Fruit fly (Drosophila melanogaster) S2 (cell line): ENCODE results near the gene Gart.

Experiments used
- CG8478 ChIP-seq: fragments of >200 bp; optimal IDR thresholded peaks from 2 replicates; lab custom pipeline; 2018
- CTCF ChIP-seq, 2 experiments: fragments of >200 bp; optimal IDR thresholded peaks; 2 replicates each; lab custom pipeline; 2018

DNA sequence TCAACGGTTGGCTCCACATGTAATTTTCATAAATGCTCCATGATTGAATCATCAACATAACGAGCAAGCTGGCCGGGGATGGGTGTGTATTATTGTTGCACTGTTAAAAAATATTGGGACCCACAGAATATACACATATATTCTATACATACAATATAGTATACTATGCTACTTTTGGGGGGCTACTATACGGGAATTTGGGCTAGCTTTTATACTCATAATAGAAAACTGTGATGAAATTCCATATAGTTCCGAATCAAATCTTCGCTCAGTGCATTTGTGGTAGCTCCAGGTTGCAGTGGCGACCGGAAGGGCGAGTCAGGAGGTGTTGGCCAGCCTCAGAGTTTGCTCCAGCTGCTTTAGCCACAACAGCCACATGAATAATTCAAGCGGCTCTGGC lies 48.2 kb upstream of the Gart start:
- TF ChIP-seq CTCF (optimal IDR thresholded peaks at IDR 0.05; lab: Kevin White, UChicago), result no peak
- no peak for TF ChIP-seq CG8478
